Worm (Caenorhabditis elegans) whole organism, young adult: Measurements from ENCODE around the gene irld-38.

ENCODE experiments used
- F10E7.11 ChIP-seq: sonication (generic microtip); optimal IDR thresholded peaks from 2 replicates; lab custom pipeline; 2017; ENCODE audit warnings: mild to moderate bottlenecking, missing genetic modification characterization, moderate library complexity, missing compliant biosample characterization
- F23B12.7 ChIP-seq: sonication (generic microtip); optimal IDR thresholded peaks from 2 replicates; lab custom pipeline; 2017; ENCODE audit warnings: missing genetic modification characterization, mild to moderate bottlenecking, missing compliant biosample characterization, antibody characterized with exemption, moderate library complexity; ENCODE audit not compliant: insufficient read depth
- F39B2.1 ChIP-seq: fragments of 200-800 bp; sonication (Bioruptor generic); IDR thresholded peaks from 2 replicates; pipeline ENCODE4 v1.3.6; 2022; ENCODE audit warnings: missing genetic modification reagents, missing genetic modification characterization, missing compliant biosample characterization
- F49E8.2 ChIP-seq: sonication (generic microtip); optimal IDR thresholded peaks from 3 replicates; lab custom pipeline; 2017; ENCODE audit warnings: missing genetic modification characterization, mild to moderate bottlenecking, missing compliant biosample characterization, antibody characterized with exemption, moderate library complexity; ENCODE audit not compliant: insufficient read depth
- F57A8.1 ChIP-seq: fragments of 200-800 bp; sonication (Bioruptor generic); optimal IDR thresholded peaks from 2 replicates; lab custom pipeline; 2018; ENCODE audit warnings: mild to moderate bottlenecking, missing genetic modification characterization, moderate library complexity, missing compliant biosample characterization
- F57C9.4 ChIP-seq: sonication (generic microtip); optimal IDR thresholded peaks from 2 replicates; lab custom pipeline; 2017; ENCODE audit warnings: mild to moderate bottlenecking, missing genetic modification characterization, missing compliant biosample characterization
- K12H6.12 ChIP-seq: fragments of 200-800 bp; sonication (Bioruptor generic); optimal IDR thresholded peaks from 2 replicates; lab custom pipeline; 2018; ENCODE audit warnings: mild to moderate bottlenecking, missing genetic modification characterization, missing compliant biosample characterization
- Y56A3A.18 ChIP-seq: fragments of 200-800 bp; sonication (Bioruptor generic); IDR thresholded peaks from 2 replicates; pipeline ENCODE4 v1.3.6; 2022; ENCODE audit warnings: missing genetic modification reagents, missing genetic modification characterization, missing compliant biosample characterization
- Y79H2A.3 ChIP-seq: fragments of 200-800 bp; sonication (Bioruptor generic); conservative IDR thresholded peaks from 2 replicates; pipeline ENCODE4 v1.3.6; 2022; ENCODE audit warnings: missing genetic modification reagents, missing genetic modification characterization, missing compliant biosample characterization
- Y95B8A.8 ChIP-seq: fragments of 200-800 bp; sonication (Bioruptor generic); IDR thresholded peaks from 2 replicates; pipeline ENCODE4 v1.3.6; 2022; ENCODE audit warnings: missing genetic modification reagents, missing genetic modification characterization, missing compliant biosample characterization
- aptf-2 ChIP-seq: fragments of 200-800 bp; sonication (Bioruptor generic); conservative IDR thresholded peaks from 2 replicates; pipeline ENCODE4 v1.3.6; 2022; ENCODE audit warnings: missing genetic modification reagents, missing genetic modification characterization, missing compliant biosample characterization
- aptf-3 ChIP-seq: fragments of 200-800 bp; sonication (Bioruptor generic); IDR thresholded peaks from 2 replicates; pipeline ENCODE4 v1.3.6; 2022; ENCODE audit warnings: missing genetic modification characterization, missing compliant biosample characterization
- atf-7 ChIP-seq: sonication (generic microtip); optimal IDR thresholded peaks from 2 replicates; lab custom pipeline; 2017; ENCODE audit warnings: mild to moderate bottlenecking, missing genetic modification characterization, missing compliant biosample characterization
- cebp-1 ChIP-seq, 2 experiments: fragments of 200-800 bp in 1 of 2; sonication (Bioruptor generic) in 1 of 2; sonication (generic microtip) in 1 of 2; IDR thresholded peaks in 1 of 2; optimal IDR thresholded peaks in 1 of 2; 2 replicates each; pipeline versions ENCODE4 v1.3.6 to Lab custom; 2017 to 2022; ENCODE audit warnings: missing compliant biosample characterization in 2 of 2, missing genetic modification characterization in 2 of 2, mild to moderate bottlenecking in 1 of 2, missing genetic modification reagents in 1 of 2, moderate library complexity in 1 of 2
- cebp-2 ChIP-seq: fragments of 200-800 bp; sonication (Bioruptor generic); IDR thresholded peaks from 2 replicates; pipeline ENCODE4 v1.3.6; 2022; ENCODE audit warnings: missing genetic modification characterization, missing compliant biosample characterization
- ceh-91 ChIP-seq: fragments of 200-800 bp; sonication (Bioruptor generic); IDR thresholded peaks from 2 replicates; pipeline ENCODE4 v1.3.6; 2022; ENCODE audit warnings: missing genetic modification reagents, missing genetic modification characterization, missing compliant biosample characterization
- chd-7 ChIP-seq: sonication (generic microtip); optimal IDR thresholded peaks from 2 replicates; lab custom pipeline; 2016; ENCODE audit warnings: mild to moderate bottlenecking, missing genetic modification characterization, moderate library complexity, missing compliant biosample characterization
- dox-1 ChIP-seq: fragments of 200-800 bp; sonication (Bioruptor generic); IDR thresholded peaks from 2 replicates; pipeline ENCODE4 v1.3.6; 2022; ENCODE audit warnings: missing genetic modification reagents, missing genetic modification characterization, missing compliant biosample characterization
- ets-4 ChIP-seq: fragments of 200-800 bp; sonication (Bioruptor generic); optimal IDR thresholded peaks from 2 replicates; lab custom pipeline; 2018; ENCODE audit warnings: mild to moderate bottlenecking, missing genetic modification characterization, missing compliant biosample characterization
- fkh-3 ChIP-seq: sonication (generic microtip); optimal IDR thresholded peaks from 2 replicates; lab custom pipeline; 2016; ENCODE audit warnings: mild to moderate bottlenecking, missing genetic modification characterization, missing compliant biosample characterization
- hrde-1 ChIP-seq: sonication (generic microtip); optimal IDR thresholded peaks from 2 replicates; lab custom pipeline; 2016; ENCODE audit warnings: missing genetic modification characterization, mild to moderate bottlenecking, missing compliant biosample characterization, moderate library complexity, missing genotype, missing genetic modification reagents, borderline replicate concordance
- hsf-1 ChIP-seq: fragments of 200-800 bp; sonication (Bioruptor generic); IDR thresholded peaks from 2 replicates; pipeline ENCODE4 v1.3.6; 2022; ENCODE audit warnings: missing genetic modification reagents, missing genetic modification characterization, missing compliant biosample characterization
- let-526 ChIP-seq: fragments of 200-800 bp; sonication (Bioruptor generic); IDR thresholded peaks from 2 replicates; pipeline ENCODE4 v1.3.6; 2022; ENCODE audit warnings: missing genetic modification reagents, missing genetic modification characterization, missing compliant biosample characterization
- lin-35 ChIP-seq, 3 experiments: fragments of 150-350 bp in 2 of 3; sonication (generic microtip) in 1 of 3; optimal IDR thresholded peaks; 2 replicates each; lab custom pipeline; 2014 to 2018; ENCODE audit warnings: missing biosample characterization in 3 of 3, missing genetic modification characterization in 3 of 3, missing genetic modification reagents in 3 of 3
- lsl-1 ChIP-seq: fragments of 200-800 bp; sonication (Bioruptor generic); optimal IDR thresholded peaks from 2 replicates; lab custom pipeline; 2018; ENCODE audit warnings: mild to moderate bottlenecking, missing genetic modification characterization, moderate library complexity, missing compliant biosample characterization
- madf-3 ChIP-seq: fragments of 200-800 bp; sonication (Bioruptor generic); IDR thresholded peaks from 2 replicates; pipeline ENCODE4 v1.3.6; 2022; ENCODE audit warnings: missing genetic modification reagents, missing genetic modification characterization, missing compliant biosample characterization
- mel-28 ChIP-seq: sonication (generic microtip); optimal IDR thresholded peaks from 2 replicates; lab custom pipeline; 2016; ENCODE audit warnings: borderline replicate concordance, mild to moderate bottlenecking, missing genetic modification characterization, missing compliant biosample characterization
- nfyb-1 ChIP-seq: fragments of 200-800 bp; sonication (Bioruptor generic); IDR thresholded peaks from 2 replicates; pipeline ENCODE4 v1.3.6; 2022; ENCODE audit warnings: missing genetic modification reagents, missing genetic modification characterization, missing compliant biosample characterization
- nhr-120 ChIP-seq: fragments of 200-800 bp; sonication (Bioruptor generic); IDR thresholded peaks from 2 replicates; pipeline ENCODE4 v1.3.6; 2022; ENCODE audit warnings: missing genetic modification characterization, missing compliant biosample characterization
- rpc-1 ChIP-seq, 2 experiments: fragments of 150-350 bp in 1 of 2; sonication (generic microtip) in 1 of 2; optimal IDR thresholded peaks; 2 replicates each; lab custom pipeline; 2014 to 2018; ENCODE audit warnings: missing biosample characterization in 1 of 2, missing genetic modification characterization in 1 of 2, missing genetic modification reagents in 1 of 2, missing genotype in 1 of 2
- snpc-1.3 ChIP-seq: sonication (generic microtip); optimal IDR thresholded peaks from 2 replicates; lab custom pipeline; 2017; ENCODE audit warnings: missing genetic modification characterization, mild to moderate bottlenecking, missing compliant biosample characterization, antibody characterized with exemption, moderate library complexity, missing genotype, missing genetic modification reagents; ENCODE audit not compliant: insufficient read depth
- snpc-4 ChIP-seq, 5 experiments: fragments of 150-350 bp in 1 of 5; sonication (generic microtip) in 4 of 5; optimal IDR thresholded peaks; 2 replicates each; lab custom pipeline; 2014 to 2018; ENCODE audit warnings: missing genetic modification characterization in 5 of 5, missing biosample characterization in 3 of 5, antibody characterized with exemption in 2 of 5, mild to moderate bottlenecking in 2 of 5, missing compliant biosample characterization in 2 of 5, missing genotype in 2 of 5, moderate library complexity in 2 of 5, missing genetic modification reagents in 1 of 5
- somi-1 ChIP-seq: fragments of 200-800 bp; sonication (Bioruptor generic); optimal IDR thresholded peaks from 2 replicates; lab custom pipeline; 2018; ENCODE audit warnings: mild to moderate bottlenecking, missing genetic modification characterization, missing compliant biosample characterization
- tlf-1 ChIP-seq: fragments of 200-800 bp; sonication (Bioruptor generic); optimal IDR thresholded peaks from 2 replicates; lab custom pipeline; 2018; ENCODE audit warnings: mild to moderate bottlenecking, missing genetic modification characterization, missing compliant biosample characterization
- zfh-2 ChIP-seq: fragments of 200-800 bp; sonication (Bioruptor generic); conservative IDR thresholded peaks from 2 replicates; pipeline ENCODE4 v1.3.6; 2022; ENCODE audit warnings: missing genetic modification reagents, missing genetic modification characterization, missing compliant biosample characterization
- zim-3 ChIP-seq: sonication (generic microtip); optimal IDR thresholded peaks from 2 replicates; lab custom pipeline; 2017; ENCODE audit warnings: mild to moderate bottlenecking, missing genetic modification characterization, moderate library complexity, missing compliant biosample characterization
- ztf-26 ChIP-seq: sonication (generic microtip); optimal IDR thresholded peaks from 2 replicates; lab custom pipeline; 2017; ENCODE audit warnings: missing genetic modification characterization, missing compliant biosample characterization

The irld-38 gene

DNA sequence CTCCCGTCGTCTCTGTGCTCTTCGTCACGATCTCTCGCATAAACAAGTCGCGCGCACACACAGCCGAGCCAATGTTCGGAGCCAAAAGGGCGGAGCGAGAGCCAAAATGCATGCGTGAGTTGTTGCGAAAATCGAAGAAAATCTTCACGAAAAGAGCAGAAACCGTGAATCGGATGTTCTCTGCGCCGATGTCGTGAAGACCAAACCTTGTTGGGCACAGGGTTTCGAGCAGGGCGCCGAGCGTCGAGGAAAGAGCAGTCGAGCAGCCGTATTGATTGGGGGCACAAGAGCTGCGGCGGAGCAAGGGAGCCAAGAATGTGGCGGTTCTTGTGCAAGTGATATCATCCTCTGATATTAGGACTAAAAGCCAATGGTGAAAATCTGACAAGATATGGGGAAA, 14.1 kb upstream of the irld-38 start:
- no peak for TF ChIP-seq F23B12.7 (tag; lab: Kevin White, UChicago)
- TF ChIP-seq hrde-1 (tag; lab: Kevin White, UChicago) = no peak
- TF ChIP-seq zim-3 (tag; lab: Kevin White, UChicago) = no peak
- TF ChIP-seq madf-3 (GFP tag; lab: Robert Waterston, UW) = 0 out of 2 replicates have a peak, but pooled peaks have one; percentile 17
- no peak for TF ChIP-seq F39B2.1 (GFP tag; lab: Robert Waterston, UW)
- no peak for TF ChIP-seq Y56A3A.18 (GFP tag; lab: Robert Waterston, UW)
- TF ChIP-seq aptf-2 = no peak
- peak; percentile 78 for TF ChIP-seq zfh-2

ce11 chrV:3044837-3045236, 12.6 kb upstream of the irld-38 start, which contains the start of gene F59D6.1:
Gene F59D6.1, plus strand, starts transcription at chrV:3045137.
- TF ChIP-seq K12H6.12 (tag; lab: Kevin White, UChicago) (no peak), mel-28 (tag; lab: Kevin White, UChicago) (no peak), hrde-1 (tag; lab: Kevin White, UChicago) (no peak), Y95B8A.8 (GFP tag; lab: Robert Waterston, UW) (no peak), snpc-4 (GFP tag; optimal IDR thresholded peaks at IDR 0.05; lab: Kevin White, UChicago) (no peak), snpc-4 (tag; optimal IDR thresholded peaks at IDR 0.05; lab: Kevin White, UChicago) (no peak), nhr-120 (GFP tag; lab: Robert Waterston, UW) (no peak), rpc-1 (optimal IDR thresholded peaks at IDR 0.05; lab: Kevin White, UChicago) (no peak), rpc-1 (tag; optimal IDR thresholded peaks at IDR 0.05; lab: Kevin White, UChicago) (no peak), somi-1 (no peak), zfh-2 (no peak), cebp-1 (GFP tag; IDR thresholded peaks at IDR 0.05; lab: Robert Waterston, UW) (no peak), cebp-1 (tag; optimal IDR thresholded peaks at IDR 0.05; lab: Kevin White, UChicago) (no peak), aptf-3 (GFP tag; lab: Robert Waterston, UW) (no peak)

ce11 chrV:3040930-3041329, 8.7 kb upstream of the irld-38 start:
- TF ChIP-seq ets-4 = no peak
- TF ChIP-seq snpc-1.3 = no peak

ce11 chrV:3039282-3039681, 7.0 kb upstream of the irld-38 start, which contains the start of gene chpf-2:
Gene chpf-2, minus strand, starts transcription at chrV:3039382.
- TF ChIP-seq F39B2.1 (GFP tag; lab: Robert Waterston, UW) = no peak
- TF ChIP-seq F57A8.1 = no peak
- no peak for TF ChIP-seq ceh-91 (GFP tag; lab: Robert Waterston, UW)
- no peak for TF ChIP-seq tlf-1 (GFP tag; lab: Kevin White, UChicago)
- no peak for TF ChIP-seq Y79H2A.3
- TF ChIP-seq dox-1 = no peak
- TF ChIP-seq ztf-26 (tag; lab: Kevin White, UChicago) = no peak
- TF ChIP-seq F57C9.4 (tag; lab: Kevin White, UChicago) = no peak
- TF ChIP-seq atf-7 (tag; lab: Kevin White, UChicago) = no peak
- no peak for TF ChIP-seq let-526 (GFP tag; lab: Robert Waterston, UW)
- TF ChIP-seq cebp-2 (GFP tag; lab: Robert Waterston, UW) = no peak
- no peak for TF ChIP-seq fkh-3
- no peak for TF ChIP-seq aptf-2
- no peak for TF ChIP-seq lin-35 (GFP tag; optimal IDR thresholded peaks at IDR 0.05; lab: Kevin White, UChicago)
- no peak for TF ChIP-seq F10E7.11
- no peak for TF ChIP-seq F49E8.2 (tag; lab: Kevin White, UChicago)
- TF ChIP-seq hsf-1 = no peak
- TF ChIP-seq nfyb-1 (GFP tag; lab: Robert Waterston, UW) = no peak
- TF ChIP-seq lsl-1 (GFP tag; lab: Kevin White, UChicago) = no peak
- no peak for TF ChIP-seq chd-7 (tag; lab: Kevin White, UChicago)
- TF ChIP-seq, all 124 proteins: peak for 0
